Worm (Caenorhabditis elegans) whole organism, midembryonic: ENCODE measurements around the gene F17H10.4.

ENCODE experiments used
- T22C8.4 ChIP-seq: fragments of 200-800 bp; sonication (Bioruptor generic); IDR thresholded peaks from 2 replicates; pipeline ENCODE4 v1.3.6; 2022; ENCODE audit warnings: missing genetic modification characterization, missing compliant biosample characterization
- cog-1 ChIP-seq: sonication (generic microtip); optimal IDR thresholded peaks from 2 replicates; lab custom pipeline; 2016; ENCODE audit warnings: missing genetic modification characterization, missing compliant biosample characterization
- flt-1 ChIP-seq: fragments of 200-800 bp; sonication (Bioruptor generic); IDR thresholded peaks from 2 replicates; pipeline ENCODE4 v1.3.6; 2022; ENCODE audit warnings: missing genetic modification characterization, missing compliant biosample characterization
- klf-2 ChIP-seq: fragments of 200-800 bp; sonication (Bioruptor generic); conservative IDR thresholded peaks from 2 replicates; pipeline ENCODE4 v1.3.6; 2022; ENCODE audit warnings: missing genetic modification reagents, missing genetic modification characterization, missing compliant biosample characterization
- med-1 ChIP-seq: sonication (generic microtip); optimal IDR thresholded peaks from 2 replicates; lab custom pipeline; 2017; ENCODE audit warnings: missing genetic modification characterization, mild to moderate bottlenecking, missing compliant biosample characterization, antibody characterized with exemption, missing genetic modification reagents; ENCODE audit not compliant: insufficient read depth
- ref-1 ChIP-seq: fragments of 200-800 bp; sonication (Bioruptor generic); conservative IDR thresholded peaks from 2 replicates; pipeline ENCODE4 v1.3.6; 2022; ENCODE audit warnings: missing genetic modification reagents, missing genetic modification characterization, missing compliant biosample characterization
- tab-1 ChIP-seq: fragments of 200-800 bp; sonication (Bioruptor generic); IDR thresholded peaks from 2 replicates; pipeline ENCODE4 v1.3.6; 2022; ENCODE audit warnings: missing genetic modification characterization, missing compliant biosample characterization
- ztf-23 ChIP-seq: fragments of 200-800 bp; sonication (Bioruptor generic); IDR thresholded peaks from 2 replicates; pipeline ENCODE4 v1.3.6; 2022; ENCODE audit warnings: missing genetic modification reagents, missing genetic modification characterization, missing compliant biosample characterization
- ztf-29 ChIP-seq: fragments of 200-800 bp; sonication (Bioruptor generic); IDR thresholded peaks from 2 replicates; pipeline ENCODE4 v1.3.6; 2022; ENCODE audit warnings: missing genetic modification reagents, missing genetic modification characterization, missing compliant biosample characterization

F17H10.4 gene

ce11 chrX:13121104-13121503 lies 5.2 kb downstream of the F17H10.4 start:
- TF ChIP-seq cog-1 (tag; lab: Kevin White, UChicago) (peak; percentile 56), klf-2 (GFP tag; lab: Robert Waterston, UW) (peak; percentile 97), ztf-29 (GFP tag; lab: Robert Waterston, UW) (peak; percentile 94), tab-1 (GFP tag; lab: Robert Waterston, UW) (peak; percentile 99), ref-1 (GFP tag; lab: Robert Waterston, UW) (peak; percentile 97), flt-1 (peak; percentile 99), med-1 (GFP tag; lab: Kevin White, UChicago) (peak; percentile 75), ztf-23 (GFP tag; lab: Robert Waterston, UW) (peak; percentile 96), T22C8.4 (GFP tag; lab: Robert Waterston, UW) (peak; percentile 97)

- TF ChIP-seq ztf-29 (GFP tag; lab: Robert Waterston, UW), result no peak
- TF ChIP-seq flt-1, result no peak
- no peak for TF ChIP-seq med-1 (GFP tag; lab: Kevin White, UChicago)
- no peak for TF ChIP-seq ref-1 (GFP tag; lab: Robert Waterston, UW)
- no peak for TF ChIP-seq tab-1 (GFP tag; lab: Robert Waterston, UW)
- no peak for TF ChIP-seq klf-2 (GFP tag; lab: Robert Waterston, UW)
- peak; percentile 42; the same call in 1 of the 2 replicates for TF ChIP-seq T22C8.4 (GFP tag; lab: Robert Waterston, UW)
- TF ChIP-seq cog-1 (tag; lab: Kevin White, UChicago), result no peak
Observed at ce11 chrX:13119900-13120299, 6.4 kb downstream of the F17H10.4 start.

- TF ChIP-seq cog-1 (tag; lab: Kevin White, UChicago), result no peak
Observed at ce11 chrX:13116380-13116779, 9.9 kb downstream of the F17H10.4 start.

ce11 chrX:13115694-13116093 lies 10.6 kb downstream of the F17H10.4 start:
- TF ChIP-seq klf-2 (GFP tag; lab: Robert Waterston, UW), result no peak
- TF ChIP-seq cog-1 (tag; lab: Kevin White, UChicago), result no peak
- TF ChIP-seq ztf-23 (GFP tag; lab: Robert Waterston, UW), result no peak

ce11 chrX:13113457-13113856 lies 12.9 kb downstream of the F17H10.4 start, which contains the start of gene F17H10.2:
TSS of gene F17H10.2 (plus strand) at chrX:13113772.
- TF ChIP-seq T22C8.4 (GFP tag; lab: Robert Waterston, UW), result no peak
- TF ChIP-seq ztf-23 (GFP tag; lab: Robert Waterston, UW), result no peak
- no peak for TF ChIP-seq cog-1 (tag; lab: Kevin White, UChicago)
- no peak for TF ChIP-seq ztf-29 (GFP tag; lab: Robert Waterston, UW)
- TF ChIP-seq tab-1 (GFP tag; lab: Robert Waterston, UW), result no peak
- no peak for TF ChIP-seq flt-1
- TF ChIP-seq med-1 (GFP tag; lab: Kevin White, UChicago), result no peak
- no peak for TF ChIP-seq ref-1 (GFP tag; lab: Robert Waterston, UW)
- TF ChIP-seq klf-2 (GFP tag; lab: Robert Waterston, UW), result no peak

- TF ChIP-seq ref-1 (GFP tag; lab: Robert Waterston, UW) (no peak), ztf-23 (GFP tag; lab: Robert Waterston, UW) (no peak), T22C8.4 (GFP tag; lab: Robert Waterston, UW) (no peak), klf-2 (GFP tag; lab: Robert Waterston, UW) (no peak), ztf-29 (GFP tag; lab: Robert Waterston, UW) (no peak), med-1 (GFP tag; lab: Kevin White, UChicago) (no peak), tab-1 (GFP tag; lab: Robert Waterston, UW) (no peak), flt-1 (no peak), cog-1 (tag; lab: Kevin White, UChicago) (no peak)
Observed at ce11 chrX:13112664-13113063, 13.7 kb downstream of the F17H10.4 start.

ce11 chrX:13110004-13110403 lies 16.3 kb downstream of the F17H10.4 start:
- TF ChIP-seq klf-2 (GFP tag; lab: Robert Waterston, UW), result no peak
- TF ChIP-seq ztf-29 (GFP tag; lab: Robert Waterston, UW), result no peak
- TF ChIP-seq tab-1 (GFP tag; lab: Robert Waterston, UW), result no peak
- no peak for TF ChIP-seq ztf-23 (GFP tag; lab: Robert Waterston, UW)
- no peak for TF ChIP-seq T22C8.4 (GFP tag; lab: Robert Waterston, UW)
- TF ChIP-seq med-1 (GFP tag; lab: Kevin White, UChicago), result no peak
- no peak for TF ChIP-seq flt-1
- no peak for TF ChIP-seq cog-1 (tag; lab: Kevin White, UChicago)

- no peak for TF ChIP-seq klf-2 (GFP tag; lab: Robert Waterston, UW)
- TF ChIP-seq ztf-29 (GFP tag; lab: Robert Waterston, UW), result no peak
- TF ChIP-seq flt-1, result no peak
- no peak for TF ChIP-seq cog-1 (tag; lab: Kevin White, UChicago)
- no peak for TF ChIP-seq ref-1 (GFP tag; lab: Robert Waterston, UW)
- TF ChIP-seq T22C8.4 (GFP tag; lab: Robert Waterston, UW), result no peak
- no peak for TF ChIP-seq ztf-23 (GFP tag; lab: Robert Waterston, UW)
- TF ChIP-seq tab-1 (GFP tag; lab: Robert Waterston, UW), result no peak
- no peak for TF ChIP-seq med-1 (GFP tag; lab: Kevin White, UChicago)
Observed at ce11 chrX:13108664-13109063, 17.7 kb downstream of the F17H10.4 start.

ce11 chrX:13106177-13106761 lies 20.1 kb downstream of the F17H10.4 start:
- TF ChIP-seq cog-1 (tag; lab: Kevin White, UChicago) (no peak), flt-1 (no peak), klf-2 (GFP tag; lab: Robert Waterston, UW) (no peak), ztf-23 (GFP tag; lab: Robert Waterston, UW) (no peak), med-1 (GFP tag; lab: Kevin White, UChicago) (no peak), ref-1 (GFP tag; lab: Robert Waterston, UW) (no peak), ztf-29 (GFP tag; lab: Robert Waterston, UW) (no peak), tab-1 (GFP tag; lab: Robert Waterston, UW) (no peak), T22C8.4 (GFP tag; lab: Robert Waterston, UW) (no peak)
